Fruit fly (Drosophila melanogaster) whole organism, embryonic: ENCODE data around the gene Idi.

Experiments used
- ATbp ChIP-seq: fragments of 200-800 bp; sonication (Bioruptor generic); optimal IDR thresholded peaks from 2 replicates; lab custom pipeline; 2017; ENCODE audit warnings: missing biosample characterization, mild to moderate bottlenecking, missing genetic modification characterization, missing genetic modification reagents
- B-H2 ChIP-seq: fragments of 200-800 bp; sonication (Bioruptor generic); optimal IDR thresholded peaks from 2 replicates; lab custom pipeline; 2018; ENCODE audit warnings: missing biosample characterization, mild to moderate bottlenecking, missing genetic modification characterization
- CG11398 ChIP-seq: fragments of 200-800 bp; sonication (Bioruptor generic); optimal IDR thresholded peaks from 2 replicates; lab custom pipeline; 2016; ENCODE audit warnings: missing biosample characterization, missing genetic modification characterization
- CG11560 ChIP-seq: fragments of 200-800 bp; sonication (Bioruptor generic); IDR thresholded peaks from 3 replicates; pipeline ENCODE4 v1.3.6; 2022; ENCODE audit warnings: missing biosample characterization, missing genetic modification characterization
- CG12104 ChIP-seq: fragments of 200-800 bp; sonication (Bioruptor generic); optimal IDR thresholded peaks from 3 replicates; lab custom pipeline; 2016; ENCODE audit warnings: missing biosample characterization, missing genetic modification characterization
- CG13894 ChIP-seq: fragments of 200-800 bp; sonication (Bioruptor generic); optimal IDR thresholded peaks from 3 replicates; lab custom pipeline; 2018; ENCODE audit warnings: missing biosample characterization, mild to moderate bottlenecking, missing genetic modification characterization, moderate library complexity
- CG14050 ChIP-seq: fragments of 200-800 bp; sonication (Bioruptor generic); IDR thresholded peaks from 3 replicates; pipeline ENCODE4 v1.3.6; 2022; ENCODE audit warnings: missing biosample characterization, missing genetic modification characterization
- CG14965 ChIP-seq: fragments of 200-800 bp; sonication (Bioruptor generic); optimal IDR thresholded peaks from 2 replicates; lab custom pipeline; 2016; ENCODE audit warnings: missing biosample characterization, missing genetic modification characterization, borderline replicate concordance
- CG16779 ChIP-seq: fragments of 200-800 bp; sonication (Bioruptor generic); IDR thresholded peaks from 2 replicates; pipeline ENCODE4 v1.3.6; 2022; ENCODE audit warnings: missing biosample characterization, missing genetic modification characterization
- CG17328 ChIP-seq: fragments of 200-800 bp; sonication (Bioruptor generic); IDR thresholded peaks from 2 replicates; pipeline ENCODE4 v1.3.6; 2022; ENCODE audit warnings: missing biosample characterization, missing genetic modification characterization
- CG18476 ChIP-seq: fragments of 200-800 bp; sonication (Bioruptor generic); optimal IDR thresholded peaks from 2 replicates; lab custom pipeline; 2016; ENCODE audit warnings: missing biosample characterization, mild to moderate bottlenecking, missing genetic modification characterization
- CG31224 ChIP-seq: fragments of 200-800 bp; sonication (Bioruptor generic); IDR thresholded peaks from 2 replicates; pipeline ENCODE4 v1.3.6; 2022; ENCODE audit warnings: missing biosample characterization, missing genetic modification characterization
- CG31441 ChIP-seq: fragments of 200-800 bp; sonication (Bioruptor generic); IDR thresholded peaks from 2 replicates; pipeline ENCODE4 v1.3.6; 2022; ENCODE audit warnings: missing biosample characterization, missing genetic modification characterization
- CG33213 ChIP-seq: fragments of 200-800 bp; sonication (Bioruptor generic); optimal IDR thresholded peaks from 3 replicates; lab custom pipeline; 2016; ENCODE audit warnings: missing biosample characterization, missing genetic modification characterization
- CG33557 ChIP-seq: fragments of 200-800 bp; sonication (Bioruptor generic); optimal IDR thresholded peaks from 2 replicates; lab custom pipeline; 2019; ENCODE audit warnings: missing biosample characterization, mild to moderate bottlenecking, missing genetic modification characterization, moderate library complexity
- CG3838 ChIP-seq: fragments of 200-800 bp; sonication (Bioruptor generic); optimal IDR thresholded peaks from 3 replicates; lab custom pipeline; 2016; ENCODE audit warnings: missing biosample characterization, missing genetic modification characterization
- CG4360 ChIP-seq: fragments of 200-800 bp; sonication (Bioruptor generic); IDR thresholded peaks from 2 replicates; pipeline ENCODE4 v1.3.6; 2022; ENCODE audit warnings: missing biosample characterization, missing genetic modification characterization
- CG5180 ChIP-seq: fragments of 200-800 bp; sonication (Bioruptor generic); optimal IDR thresholded peaks from 3 replicates; lab custom pipeline; 2017; ENCODE audit warnings: missing biosample characterization, missing genetic modification characterization, mild to moderate bottlenecking, moderate library complexity, missing genetic modification reagents
- CG5245 ChIP-seq: fragments of 200-800 bp; sonication (Bioruptor generic); optimal IDR thresholded peaks from 3 replicates; lab custom pipeline; 2016; ENCODE audit warnings: missing biosample characterization, missing genetic modification characterization
- CG7786 ChIP-seq: fragments of 200-800 bp; sonication (Bioruptor generic); optimal IDR thresholded peaks from 2 replicates; lab custom pipeline; 2016; ENCODE audit warnings: missing biosample characterization, missing genetic modification characterization
- CG8089 ChIP-seq: fragments of 200-800 bp; sonication (Bioruptor generic); optimal IDR thresholded peaks from 3 replicates; lab custom pipeline; 2016; ENCODE audit warnings: missing biosample characterization, missing genetic modification characterization
- CG8359 ChIP-seq: fragments of 200-800 bp; sonication (Bioruptor generic); optimal IDR thresholded peaks from 2 replicates; lab custom pipeline; 2017; ENCODE audit warnings: missing biosample characterization, mild to moderate bottlenecking, missing genetic modification characterization, borderline replicate concordance
- CG9932 ChIP-seq: fragments of 200-800 bp; sonication (Bioruptor generic); IDR thresholded peaks from 2 replicates; pipeline ENCODE4 v1.3.6; 2022; ENCODE audit warnings: missing biosample characterization, missing genetic modification characterization
- Dp ChIP-seq: fragments of 200-800 bp; sonication (Bioruptor generic); optimal IDR thresholded peaks from 2 replicates; lab custom pipeline; 2018; ENCODE audit warnings: missing biosample characterization, mild to moderate bottlenecking, missing genetic modification characterization, moderate library complexity
- Ets97D ChIP-seq: fragments of 200-800 bp; sonication (Bioruptor generic); optimal IDR thresholded peaks from 3 replicates; lab custom pipeline; 2016; ENCODE audit warnings: missing biosample characterization, missing genetic modification characterization
- Fer2 ChIP-seq: fragments of 200-800 bp; sonication (Bioruptor generic); optimal IDR thresholded peaks from 2 replicates; lab custom pipeline; 2018; ENCODE audit warnings: missing biosample characterization, mild to moderate bottlenecking, missing genetic modification characterization, moderate library complexity
- Fer3 ChIP-seq: fragments of 200-800 bp; sonication (Bioruptor generic); optimal IDR thresholded peaks from 2 replicates; lab custom pipeline; 2018; ENCODE audit warnings: missing biosample characterization, mild to moderate bottlenecking, missing genetic modification characterization, moderate library complexity
- Hey ChIP-seq: fragments of 200-800 bp; sonication (Bioruptor generic); optimal IDR thresholded peaks from 3 replicates; lab custom pipeline; 2018; ENCODE audit warnings: missing biosample characterization, mild to moderate bottlenecking, missing genetic modification characterization
- Nf-YC ChIP-seq: fragments of 200-800 bp; optimal IDR thresholded peaks from 3 replicates; lab custom pipeline; 2019; ENCODE audit warnings: missing biosample characterization, mild to moderate bottlenecking, missing genetic modification characterization, moderate library complexity
- Six4 ChIP-seq: fragments of 200-800 bp; sonication (Bioruptor generic); optimal IDR thresholded peaks from 2 replicates; lab custom pipeline; 2016; ENCODE audit warnings: missing biosample characterization, missing genetic modification characterization
- ac ChIP-seq: fragments of 200-800 bp; sonication (Bioruptor generic); optimal IDR thresholded peaks from 3 replicates; lab custom pipeline; 2017; ENCODE audit warnings: missing biosample characterization, mild to moderate bottlenecking, missing genetic modification characterization
- bcd ChIP-seq: fragments of 200-800 bp; sonication (Bioruptor generic); optimal IDR thresholded peaks from 2 replicates; lab custom pipeline; 2017; ENCODE audit warnings: missing biosample characterization, mild to moderate bottlenecking, missing genetic modification characterization
- crp ChIP-seq, 2 experiments: fragments of 200-800 bp; sonication (Bioruptor generic); optimal IDR thresholded peaks; 2 replicates in 1 of 2; 3 replicates in 1 of 2; lab custom pipeline; 2017; ENCODE audit warnings: missing biosample characterization in 2 of 2, missing genetic modification characterization in 2 of 2, mild to moderate bottlenecking in 1 of 2, moderate library complexity in 1 of 2
- esg ChIP-seq: fragments of 200-800 bp; sonication (Bioruptor generic); conservative IDR thresholded peaks from 2 replicates; pipeline ENCODE4 v1.3.6; 2022; ENCODE audit warnings: missing biosample characterization, missing genetic modification characterization
- fd102C ChIP-seq: fragments of 200-800 bp; sonication (Bioruptor generic); optimal IDR thresholded peaks from 2 replicates; lab custom pipeline; 2018; ENCODE audit warnings: missing biosample characterization, mild to moderate bottlenecking, missing genetic modification characterization, moderate library complexity
- fd3F ChIP-seq: fragments of 200-800 bp; sonication (Bioruptor generic); optimal IDR thresholded peaks from 2 replicates; lab custom pipeline; 2018; ENCODE audit warnings: missing biosample characterization, mild to moderate bottlenecking, missing genetic modification characterization, moderate library complexity
- fu2 ChIP-seq: fragments of 200-800 bp; sonication (Bioruptor generic); optimal IDR thresholded peaks from 2 replicates; lab custom pipeline; 2016; ENCODE audit warnings: missing biosample characterization, missing genetic modification characterization
- ind ChIP-seq: fragments of 200-800 bp; sonication (Bioruptor generic); optimal IDR thresholded peaks from 3 replicates; lab custom pipeline; 2016; ENCODE audit warnings: missing biosample characterization, missing genetic modification characterization
- inv ChIP-seq: fragments of 200-800 bp; sonication (Bioruptor generic); IDR thresholded peaks from 2 replicates; pipeline ENCODE4 v1.3.6; 2022; ENCODE audit warnings: missing biosample characterization, missing genetic modification characterization; ENCODE audit not compliant: partially characterized antibody
- knrl ChIP-seq: fragments of 200-800 bp; sonication (Bioruptor generic); IDR thresholded peaks from 3 replicates; pipeline ENCODE4 v1.3.6; 2022; ENCODE audit warnings: missing biosample characterization, missing genetic modification characterization; ENCODE audit not compliant: partially characterized antibody
- lmd ChIP-seq: fragments of 200-800 bp; sonication (Bioruptor generic); IDR thresholded peaks from 2 replicates; pipeline ENCODE4 v1.3.6; 2022; ENCODE audit warnings: missing biosample characterization, missing genetic modification characterization
- org-1 ChIP-seq: fragments of 200-800 bp; sonication (Bioruptor generic); optimal IDR thresholded peaks from 2 replicates; lab custom pipeline; 2017; ENCODE audit warnings: missing biosample characterization, missing genetic modification characterization
- pb ChIP-seq: fragments of 200-800 bp; sonication (Bioruptor generic); optimal IDR thresholded peaks from 3 replicates; lab custom pipeline; 2016; ENCODE audit warnings: missing biosample characterization, missing genetic modification characterization
- pnt ChIP-seq: fragments of 200-800 bp; sonication (Bioruptor generic); optimal IDR thresholded peaks from 3 replicates; lab custom pipeline; 2016; ENCODE audit warnings: missing biosample characterization, missing genetic modification characterization
- psq ChIP-seq: fragments of 200-800 bp; sonication (Bioruptor generic); optimal IDR thresholded peaks from 2 replicates; lab custom pipeline; 2017; ENCODE audit warnings: missing biosample characterization, missing genetic modification characterization
- sc ChIP-seq, 3 experiments: fragments of >200 bp in 2 of 3; fragments of 200-800 bp in 1 of 3; sonication (Bioruptor generic) in 1 of 3; optimal IDR thresholded peaks; 2 replicates in 2 of 3; 3 replicates in 1 of 3; lab custom pipeline; 2017; ENCODE audit warnings: mild to moderate bottlenecking in 1 of 3, missing biosample characterization in 1 of 3, missing genetic modification characterization in 1 of 3, missing genetic modification reagents in 1 of 3
- sd ChIP-seq: fragments of 200-800 bp; sonication (Bioruptor generic); optimal IDR thresholded peaks from 3 replicates; lab custom pipeline; 2018; ENCODE audit warnings: missing biosample characterization, mild to moderate bottlenecking, missing genetic modification characterization, moderate library complexity
- sim ChIP-seq: fragments of 200-800 bp; sonication (Bioruptor generic); IDR thresholded peaks from 2 replicates; pipeline ENCODE4 v1.3.6; 2022; ENCODE audit warnings: missing biosample characterization, missing genetic modification characterization
- slbo ChIP-seq: fragments of 200-800 bp; sonication (Bioruptor generic); IDR thresholded peaks from 2 replicates; pipeline ENCODE4 v1.3.6; 2022; ENCODE audit warnings: missing biosample characterization, missing genetic modification characterization

Idi gene

dm6 chr3R:21296038-21296727 lies 26.3 kb downstream of the Idi start (continued):
- TF ChIP-seq crp (GFP tag; optimal IDR thresholded peaks at IDR 0.05; lab: Kevin White, UChicago) (peak in 1 of 2 experiments; percentile 46), Nf-YC (tag; lab: Kevin White, UChicago) (peak; percentile 87), Fer3 (tag; lab: Kevin White, UChicago) (peak; percentile 86), CG14050 (GFP tag; lab: Robert Waterston, UW) (no peak), CG18476 (GFP tag; lab: Kevin White, UChicago) (peak; percentile 84), CG33557 (peak; percentile 88), CG4360 (GFP tag; lab: Robert Waterston, UW) (no peak), sd (tag; lab: Kevin White, UChicago) (peak; percentile 80), inv (GFP tag; lab: Robert Waterston, UW) (no peak), CG17328 (GFP tag; lab: Robert Waterston, UW) (no peak), CG33213 (GFP tag; lab: Kevin White, UChicago) (peak; percentile 25), knrl (GFP tag; lab: Robert Waterston, UW) (no peak), CG16779 (GFP tag; lab: Robert Waterston, UW) (no peak), sc (optimal IDR thresholded peaks at IDR 0.05; lab: Kevin White, UChicago) (no peak), sc (GFP tag; optimal IDR thresholded peaks at IDR 0.05; lab: Kevin White, UChicago) (peak; percentile 69), CG3838 (GFP tag; lab: Kevin White, UChicago) (peak; percentile 84), Six4 (GFP tag; lab: Kevin White, UChicago) (peak; percentile 80), slbo (GFP tag; lab: Robert Waterston, UW) (no peak), CG13894 (tag; lab: Kevin White, UChicago) (peak; percentile 91), pb (GFP tag; lab: Kevin White, UChicago) (peak; percentile 50), fu2 (GFP tag; lab: Kevin White, UChicago) (peak; percentile 62), esg (GFP tag; lab: Robert Waterston, UW) (no peak), Ets97D (peak; percentile 79), Dp (GFP tag; lab: Kevin White, UChicago) (peak; percentile 36), CG31441 (no peak), org-1 (GFP tag; lab: Kevin White, UChicago) (peak; percentile 72), CG5180 (GFP tag; lab: Kevin White, UChicago) (peak; percentile 73), CG11560 (tag; lab: Robert Waterston, UW) (no peak), Fer2 (tag; lab: Kevin White, UChicago) (peak; percentile 71), CG5245 (GFP tag; lab: Kevin White, UChicago) (peak; percentile 53), CG12104 (GFP tag; lab: Kevin White, UChicago) (peak; percentile 61), bcd (GFP tag; lab: Kevin White, UChicago) (peak; percentile 85), CG11398 (GFP tag; lab: Kevin White, UChicago) (peak; percentile 51), lmd (GFP tag; lab: Robert Waterston, UW) (no peak), sim (GFP tag; lab: Robert Waterston, UW) (no peak), CG14965 (GFP tag; lab: Kevin White, UChicago) (no peak), B-H2 (GFP tag; lab: Kevin White, UChicago) (peak; percentile 81), fd102C (GFP tag; lab: Kevin White, UChicago) (no peak), CG8359 (GFP tag; lab: Kevin White, UChicago) (peak; percentile 66), psq (GFP tag; lab: Kevin White, UChicago) (peak; percentile 61), fd3F (GFP tag; lab: Kevin White, UChicago) (peak; percentile 80), CG8089 (GFP tag; lab: Kevin White, UChicago) (peak; percentile 27), ac (GFP tag; lab: Kevin White, UChicago) (peak; percentile 34), Hey (no peak), CG7786 (GFP tag; lab: Kevin White, UChicago) (peak; percentile 53), CG9932 (GFP tag; lab: Robert Waterston, UW) (no peak), ind (GFP tag; lab: Kevin White, UChicago) (peak; percentile 90), ATbp (peak; percentile 56), CG31224 (no peak), pnt (GFP tag; lab: Kevin White, UChicago) (no peak)
